Worm (Caenorhabditis elegans): ENCODE data around the gene F26C11.3.

- TF ChIP-seq lin-15B (tag; optimal IDR thresholded peaks at IDR 0.05) (no peak), ztf-7 (tag; optimal IDR thresholded peaks at IDR 0.05) (no peak), mdl-1 (tag; optimal IDR thresholded peaks at IDR 0.05) (no peak), unc-130 (GFP tag; optimal IDR thresholded peaks at IDR 0.05) (no peak)
Observed at ce11 chrII:9954885-9955284, 40.0 kb upstream of the F26C11.3 start, which contains the start of gene egl-43.

Measured in whole organism, L4 larva.